Worm (Caenorhabditis elegans) whole organism, late embryonic: Measurements from ENCODE around the gene cpna-5.

Source experiments
- F13H6.1 ChIP-seq: sonication (generic microtip); optimal IDR thresholded peaks from 2 replicates; lab custom pipeline; 2016; ENCODE audit warnings: missing genetic modification characterization, missing compliant biosample characterization
- K02D7.2 ChIP-seq: sonication (generic microtip); optimal IDR thresholded peaks from 2 replicates; lab custom pipeline; 2017; ENCODE audit warnings: mild to moderate bottlenecking, missing genetic modification characterization, missing compliant biosample characterization
- K09A11.1 ChIP-seq: sonication (generic microtip); optimal IDR thresholded peaks from 2 replicates; lab custom pipeline; 2017; ENCODE audit warnings: antibody characterized with exemption, mild to moderate bottlenecking, missing genetic modification characterization, missing compliant biosample characterization; ENCODE audit not compliant: insufficient read depth
- T23F11.4 ChIP-seq: fragments of 200-800 bp; sonication (Bioruptor generic); optimal IDR thresholded peaks from 2 replicates; lab custom pipeline; 2018; ENCODE audit warnings: mild to moderate bottlenecking, missing genetic modification characterization, missing compliant biosample characterization
- ahr-1 ChIP-seq: sonication (generic microtip); optimal IDR thresholded peaks from 2 replicates; lab custom pipeline; 2016; ENCODE audit warnings: missing genetic modification characterization, missing compliant biosample characterization
- ceh-19 ChIP-seq: fragments of 200-800 bp; sonication (Bioruptor generic); optimal IDR thresholded peaks from 2 replicates; lab custom pipeline; 2018; ENCODE audit warnings: mild to moderate bottlenecking, missing genetic modification characterization, missing compliant biosample characterization
- ceh-2 ChIP-seq: sonication (generic microtip); optimal IDR thresholded peaks from 2 replicates; lab custom pipeline; 2016; ENCODE audit warnings: missing genotype, missing genetic modification characterization, missing compliant biosample characterization
- ceh-22 ChIP-seq: sonication (generic microtip); optimal IDR thresholded peaks from 2 replicates; lab custom pipeline; 2017; ENCODE audit warnings: missing biosample characterization, missing genetic modification characterization
- ceh-45 ChIP-seq: fragments of 200-800 bp; sonication (Bioruptor generic); IDR thresholded peaks from 2 replicates; pipeline ENCODE4 v1.3.6; 2022; ENCODE audit warnings: missing genetic modification reagents, missing genetic modification characterization, missing compliant biosample characterization
- ceh-6 ChIP-seq: fragments of 200-800 bp; sonication (Bioruptor generic); optimal IDR thresholded peaks from 2 replicates; lab custom pipeline; 2018; ENCODE audit warnings: mild to moderate bottlenecking, missing genetic modification characterization, missing compliant biosample characterization
- dmd-4 ChIP-seq: sonication (generic microtip); optimal IDR thresholded peaks from 2 replicates; lab custom pipeline; 2016; ENCODE audit warnings: borderline replicate concordance, missing genetic modification characterization, missing compliant biosample characterization
- dve-1 ChIP-seq: sonication (generic microtip); optimal IDR thresholded peaks from 2 replicates; lab custom pipeline; 2017; ENCODE audit warnings: antibody characterized with exemption, mild to moderate bottlenecking, missing genetic modification characterization, missing compliant biosample characterization
- elt-4 ChIP-seq: sonication (generic microtip); optimal IDR thresholded peaks from 2 replicates; lab custom pipeline; 2016; ENCODE audit warnings: missing genetic modification characterization, missing compliant biosample characterization
- ets-4 ChIP-seq: sonication (generic microtip); optimal IDR thresholded peaks from 2 replicates; lab custom pipeline; 2016; ENCODE audit warnings: missing genetic modification characterization, missing compliant biosample characterization
- eyg-1 ChIP-seq: sonication (generic microtip); optimal IDR thresholded peaks from 2 replicates; lab custom pipeline; 2016; ENCODE audit warnings: missing genotype, missing genetic modification characterization, missing compliant biosample characterization
- fkh-6 ChIP-seq: sonication (generic microtip); optimal IDR thresholded peaks from 2 replicates; lab custom pipeline; 2016; ENCODE audit warnings: missing genetic modification characterization, missing compliant biosample characterization
- hlh-30 ChIP-seq: sonication (generic microtip); optimal IDR thresholded peaks from 2 replicates; lab custom pipeline; 2017; ENCODE audit warnings: antibody characterized with exemption, missing genetic modification characterization, missing compliant biosample characterization; ENCODE audit not compliant: insufficient read depth
- hlh-6 ChIP-seq: sonication (generic microtip); optimal IDR thresholded peaks from 2 replicates; lab custom pipeline; 2016; ENCODE audit warnings: missing genotype, missing genetic modification characterization, missing compliant biosample characterization
- lim-6 ChIP-seq: sonication (generic microtip); optimal IDR thresholded peaks from 2 replicates; lab custom pipeline; 2016; ENCODE audit warnings: missing genetic modification characterization, missing compliant biosample characterization
- madf-2 ChIP-seq: sonication (generic microtip); optimal IDR thresholded peaks from 2 replicates; lab custom pipeline; 2017; ENCODE audit warnings: missing genetic modification characterization, missing compliant biosample characterization
- mec-3 ChIP-seq: sonication (generic microtip); optimal IDR thresholded peaks from 2 replicates; lab custom pipeline; 2016; ENCODE audit warnings: borderline replicate concordance, missing genetic modification characterization, missing compliant biosample characterization
- nfya-1 ChIP-seq: sonication (generic microtip); optimal IDR thresholded peaks from 2 replicates; lab custom pipeline; 2017; ENCODE audit warnings: missing genetic modification characterization, mild to moderate bottlenecking, missing compliant biosample characterization, antibody characterized with exemption, moderate library complexity
- nhr-11 ChIP-seq: fragments of 150-350 bp; optimal IDR thresholded peaks from 2 replicates; lab custom pipeline; 2014; ENCODE audit warnings: missing biosample characterization, missing genetic modification characterization
- npax-4 ChIP-seq: sonication (generic microtip); optimal IDR thresholded peaks from 2 replicates; lab custom pipeline; 2016; ENCODE audit warnings: missing genetic modification characterization, missing compliant biosample characterization
- odd-2 ChIP-seq: sonication (generic microtip); optimal IDR thresholded peaks from 2 replicates; lab custom pipeline; 2017; ENCODE audit warnings: antibody characterized with exemption, mild to moderate bottlenecking, missing genetic modification characterization, missing compliant biosample characterization
- pag-3 ChIP-seq: sonication (generic microtip); optimal IDR thresholded peaks from 2 replicates; lab custom pipeline; 2016; ENCODE audit warnings: missing compliant biosample characterization, missing genetic modification characterization, borderline replicate concordance
- pat-9 ChIP-seq: fragments of 200-800 bp; sonication (Bioruptor generic); optimal IDR thresholded peaks from 2 replicates; lab custom pipeline; 2018; ENCODE audit warnings: mild to moderate bottlenecking, missing genetic modification characterization, moderate library complexity, missing compliant biosample characterization
- pha-2 ChIP-seq: sonication (generic microtip); optimal IDR thresholded peaks from 2 replicates; lab custom pipeline; 2017; ENCODE audit warnings: mild to moderate bottlenecking, missing genetic modification characterization, missing compliant biosample characterization
- pqm-1 ChIP-seq: sonication (generic microtip); optimal IDR thresholded peaks from 2 replicates; lab custom pipeline; 2016; ENCODE audit warnings: missing genetic modification characterization, missing compliant biosample characterization
- pros-1 ChIP-seq: fragments of 150-350 bp; optimal IDR thresholded peaks from 2 replicates; lab custom pipeline; 2014; ENCODE audit warnings: missing biosample characterization, missing genetic modification reagents, missing genetic modification characterization
- ref-2 ChIP-seq: sonication (generic microtip); optimal IDR thresholded peaks from 2 replicates; lab custom pipeline; 2016; ENCODE audit warnings: missing genetic modification characterization, missing compliant biosample characterization
- sdc-2 ChIP-seq: sonication (generic microtip); optimal IDR thresholded peaks from 2 replicates; lab custom pipeline; 2016; ENCODE audit warnings: missing genotype, missing genetic modification characterization, missing compliant biosample characterization
- sox-2 ChIP-seq: fragments of 200-800 bp; sonication (Bioruptor generic); IDR thresholded peaks from 2 replicates; pipeline ENCODE4 v1.3.6; 2022; ENCODE audit warnings: missing genetic modification reagents, missing genetic modification characterization, missing compliant biosample characterization
- syd-9 ChIP-seq: sonication (generic microtip); optimal IDR thresholded peaks from 2 replicates; lab custom pipeline; 2016; ENCODE audit warnings: mild to moderate bottlenecking, missing genetic modification characterization, moderate library complexity, missing compliant biosample characterization
- tbx-2 ChIP-seq: sonication (generic microtip); optimal IDR thresholded peaks from 2 replicates; lab custom pipeline; 2016; ENCODE audit warnings: missing genetic modification characterization, missing compliant biosample characterization
- ttx-3 ChIP-seq: sonication (generic microtip); optimal IDR thresholded peaks from 2 replicates; lab custom pipeline; 2016; ENCODE audit warnings: missing genetic modification reagents, missing genetic modification characterization, missing compliant biosample characterization

cpna-5 gene

ce11 chrII:7666967-7667366, 51.4 kb downstream of the cpna-5 start, which contains the start of gene lir-2:
TSS of gene lir-2 (plus strand) at chrII:7667267.
- TF ChIP-seq odd-2 (tag; lab: Kevin White, UChicago) (no peak), hlh-6 (no peak), eyg-1 (no peak), pros-1 (tag; lab: Kevin White, UChicago) (no peak), dve-1 (tag; lab: Kevin White, UChicago) (no peak), hlh-30 (tag; lab: Kevin White, UChicago) (no peak), madf-2 (tag; lab: Kevin White, UChicago) (no peak), nfya-1 (no peak), ref-2 (tag; lab: Kevin White, UChicago) (no peak), fkh-6 (tag; lab: Kevin White, UChicago) (no peak), lim-6 (tag; lab: Kevin White, UChicago) (no peak), ttx-3 (no peak)

DNA sequence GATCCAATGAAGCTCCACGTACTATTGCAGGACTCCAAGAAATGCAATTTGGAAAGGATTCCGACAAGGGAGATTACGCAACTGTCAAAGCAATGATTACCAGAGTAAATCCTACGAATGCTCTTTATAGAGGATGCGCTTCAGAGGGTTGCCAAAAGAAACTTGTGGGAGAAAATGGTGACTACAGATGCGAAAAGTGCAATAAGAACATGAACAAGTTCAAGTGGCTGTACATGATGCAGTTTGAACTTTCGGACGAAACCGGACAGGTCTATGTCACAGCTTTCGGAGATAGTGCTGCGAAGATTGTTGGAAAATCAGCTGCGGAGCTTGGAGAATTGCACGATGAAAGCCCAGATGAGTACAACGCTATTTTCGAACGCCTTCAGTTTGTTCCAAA, 52.1 kb downstream of the cpna-5 start:
- TF ChIP-seq mec-3 (tag; lab: Kevin White, UChicago), result no peak
- TF ChIP-seq elt-4, result no peak
- no peak for TF ChIP-seq dmd-4 (tag; lab: Kevin White, UChicago)
- TF ChIP-seq pha-2 (tag; lab: Kevin White, UChicago), result no peak
- TF ChIP-seq ceh-6 (GFP tag; lab: Kevin White, UChicago), result no peak
- no peak for TF ChIP-seq K09A11.1 (tag; lab: Kevin White, UChicago)
- no peak for TF ChIP-seq T23F11.4
- TF ChIP-seq pag-3 (tag; lab: Kevin White, UChicago), result no peak
- TF ChIP-seq F13H6.1 (tag; lab: Kevin White, UChicago), result no peak
- TF ChIP-seq pat-9 (tag; lab: Kevin White, UChicago), result no peak
- no peak for TF ChIP-seq ceh-45 (GFP tag; lab: Robert Waterston, UW)
- TF ChIP-seq syd-9 (tag; lab: Kevin White, UChicago), result no peak
- no peak for TF ChIP-seq eyg-1
- TF ChIP-seq sox-2 (GFP tag; lab: Robert Waterston, UW), result no peak
- no peak for TF ChIP-seq ceh-2 (tag; lab: Kevin White, UChicago)
- TF ChIP-seq, all 69 proteins: peak for 0

DNA sequence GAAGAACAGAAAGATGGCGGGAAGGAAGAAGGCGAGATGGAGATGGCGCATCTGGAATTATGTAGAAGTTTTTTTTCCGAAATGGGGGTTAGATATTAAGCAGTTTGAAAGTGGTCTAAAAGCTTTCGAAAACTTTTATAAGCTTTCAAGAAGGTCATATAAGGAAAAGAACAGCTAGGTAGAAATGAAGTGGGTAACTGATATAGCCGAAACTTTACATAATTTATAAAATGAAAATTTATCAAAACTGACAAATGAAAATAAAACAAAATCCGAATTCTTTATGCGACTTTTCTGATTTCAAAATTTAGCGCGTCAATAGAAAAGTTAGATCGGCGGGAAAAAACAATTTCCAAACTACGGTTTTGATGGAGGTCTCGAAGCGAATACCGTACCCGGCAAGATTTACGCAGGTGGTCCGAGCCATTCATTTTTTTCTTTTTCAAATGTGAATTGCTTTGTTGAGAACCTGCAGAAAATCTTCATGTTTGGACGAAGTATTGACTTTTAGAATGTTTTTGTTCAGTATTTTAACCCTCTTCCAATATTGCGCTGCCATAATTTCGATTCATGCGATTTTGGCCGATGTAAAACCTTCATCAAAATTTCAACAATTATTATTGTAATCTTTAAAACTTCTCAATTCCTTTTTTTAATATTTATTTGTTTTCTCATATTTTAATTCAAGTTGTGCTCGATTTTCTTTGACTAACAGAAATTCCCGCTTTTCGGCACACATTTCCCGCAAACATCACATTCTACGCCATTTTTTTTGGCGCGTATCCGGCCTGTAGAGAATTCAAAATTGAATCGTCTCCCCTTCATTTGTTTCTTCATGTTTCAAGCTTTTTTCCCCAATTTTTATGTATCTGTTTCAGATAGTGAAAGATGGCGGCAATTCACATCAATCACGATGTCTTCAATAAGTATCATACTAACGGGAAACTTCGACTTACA, 54.4 kb downstream of the cpna-5 start, which contains the start of the genes F18A1.7 and rpa-1:
Gene F18A1.7, minus strand, starts transcription at position 51 of the 957 bp plus-strand sequence.
Gene rpa-1, plus strand, starts transcription at position 879 of the 957 bp plus-strand sequence.
- no peak for TF ChIP-seq K02D7.2 (tag; lab: Kevin White, UChicago)
- no peak for TF ChIP-seq hlh-30 (tag; lab: Kevin White, UChicago)
- no peak for TF ChIP-seq syd-9 (tag; lab: Kevin White, UChicago)
- no peak for TF ChIP-seq eyg-1
- no peak for TF ChIP-seq ceh-22
- TF ChIP-seq pha-2 (tag; lab: Kevin White, UChicago), result no peak
- no peak for TF ChIP-seq ets-4 (tag; lab: Kevin White, UChicago)
- no peak for TF ChIP-seq hlh-6
- no peak for TF ChIP-seq ceh-45 (GFP tag; lab: Robert Waterston, UW)
- TF ChIP-seq ahr-1 (tag; lab: Kevin White, UChicago), result no peak
- no peak for TF ChIP-seq tbx-2 (tag; lab: Kevin White, UChicago)
- no peak for TF ChIP-seq ceh-19 (GFP tag; lab: Kevin White, UChicago)
- TF ChIP-seq, all 69 proteins: peak for 0

DNA sequence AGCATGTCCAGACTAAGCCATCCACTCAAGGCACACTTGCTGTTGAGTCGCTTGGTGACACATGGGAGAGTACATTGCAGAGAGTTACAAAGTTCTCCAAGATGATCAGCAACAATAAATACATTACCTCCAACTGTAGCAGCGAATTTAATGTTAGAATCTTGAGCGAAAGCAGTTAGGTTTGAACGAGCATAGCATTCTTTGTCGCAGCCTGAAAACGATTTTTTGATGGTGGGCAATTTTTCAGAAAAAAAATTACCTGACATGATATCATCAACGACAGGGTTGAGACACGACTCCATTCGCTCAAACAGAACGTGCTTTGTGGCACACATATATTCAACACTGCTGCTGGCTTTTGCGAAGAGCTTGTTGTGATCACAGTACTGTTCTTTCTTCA, 55.4 kb downstream of the cpna-5 start:
- TF ChIP-seq sdc-2 (no peak), pqm-1 (tag; lab: Kevin White, UChicago) (no peak), ceh-22 (no peak), eyg-1 (no peak), npax-4 (no peak), nhr-11 (no peak), dmd-4 (tag; lab: Kevin White, UChicago) (no peak)
